Worm (Caenorhabditis elegans): ENCODE measurements around the gene C17F4.7.

C17F4.7 gene

ce11 chrII:3248043-3248718 lies 2.4 kb upstream of the C17F4.7 start, which contains the start of the genes fbxc-50 and C17F4.2 (continued):
- peak; percentile 31 for TF ChIP-seq snpc-1.1 (tag; optimal IDR thresholded peaks at IDR 0.05; ENCODE audit: insufficient read depth)
- TF ChIP-seq ztf-25 (GFP tag; IDR thresholded peaks at IDR 0.05): no peak
- no peak for TF ChIP-seq ZK185.1 (tag; optimal IDR thresholded peaks at IDR 0.05; ENCODE audit: poor library complexity, severe bottlenecking)
- TF ChIP-seq hlh-26 (GFP tag; conservative IDR thresholded peaks at IDR 0.05): no peak
- TF ChIP-seq snpc-3.4 (tag; optimal IDR thresholded peaks at IDR 0.05): peak; percentile 13
- no peak for TF ChIP-seq C17E4.6 (GFP tag; IDR thresholded peaks at IDR 0.05)
- no peak for TF ChIP-seq lsy-27 (tag; optimal IDR thresholded peaks at IDR 0.05; ENCODE audit: borderline replicate concordance, insufficient read depth)
- no peak for TF ChIP-seq snpc-4 (GFP tag; optimal IDR thresholded peaks at IDR 0.05)
- no peak for TF ChIP-seq snpc-4 (tag; optimal IDR thresholded peaks at IDR 0.05)
- 0 out of 2 replicates have a peak, but pooled peaks have one; percentile 10 for TF ChIP-seq rcor-1 (GFP tag; IDR thresholded peaks at IDR 0.05)
- TF ChIP-seq lin-35 (GFP tag; optimal IDR thresholded peaks at IDR 0.05): no peak
- no peak for TF ChIP-seq ztf-28 (GFP tag; IDR thresholded peaks at IDR 0.05)
- TF ChIP-seq die-1 (tag; optimal IDR thresholded peaks at IDR 0.05): no peak
- no peak for TF ChIP-seq Y56A3A.18 (GFP tag; IDR thresholded peaks at IDR 0.05)
- no peak for TF ChIP-seq ceh-58 (GFP tag; IDR thresholded peaks at IDR 0.05)
- no peak for TF ChIP-seq ztf-18 (tag; optimal IDR thresholded peaks at IDR 0.05)
- TF ChIP-seq rpc-1 (optimal IDR thresholded peaks at IDR 0.05): no peak
- TF ChIP-seq rpc-1 (tag; optimal IDR thresholded peaks at IDR 0.05): no peak

ce11 chrII:3247556-3247955 lies 1.7 kb upstream of the C17F4.7 start:
- TF ChIP-seq nhr-179 (tag; optimal IDR thresholded peaks at IDR 0.05) (no peak), F52B5.7 (tag; optimal IDR thresholded peaks at IDR 0.05) (no peak), zfh-2 (GFP tag; conservative IDR thresholded peaks at IDR 0.05) (peak; percentile 51; the same call in 1 of the 2 replicates)

ce11 chrII:3244758-3245157 lies 1.1 kb downstream of the C17F4.7 start:
- TF ChIP-seq hsf-1 (GFP tag; IDR thresholded peaks at IDR 0.05): no peak
- TF ChIP-seq tbx-9 (tag; optimal IDR thresholded peaks at IDR 0.05; ENCODE audit: borderline replicate concordance): no peak
- no peak for TF ChIP-seq attf-5 (GFP tag; optimal IDR thresholded peaks at IDR 0.05)
- TF ChIP-seq snpc-4 (GFP tag; optimal IDR thresholded peaks at IDR 0.05): no peak
- TF ChIP-seq snpc-4 (tag; optimal IDR thresholded peaks at IDR 0.05): no peak
- TF ChIP-seq aptf-3 (GFP tag; IDR thresholded peaks at IDR 0.05): no peak
- TF ChIP-seq nhr-80 (tag; optimal IDR thresholded peaks at IDR 0.05): peak; percentile 74
- no peak for TF ChIP-seq bed-2 (GFP tag; IDR thresholded peaks at IDR 0.05)
- peak; percentile 47; the same call in 1 of the 2 replicates for TF ChIP-seq Y53G8AR.9 (GFP tag; conservative IDR thresholded peaks at IDR 0.05)
- peak; percentile 43 for TF ChIP-seq nhr-90 (tag; optimal IDR thresholded peaks at IDR 0.05)

ce11 chrII:3244070-3244469 lies 1.7 kb downstream of the C17F4.7 start, which contains the start of gene C17F4.12:
TSS of gene C17F4.12 (minus strand) at chrII:3244170.
- no peak for TF ChIP-seq dpff-1 (tag; optimal IDR thresholded peaks at IDR 0.05)
- no peak for TF ChIP-seq hmg-1.2 (GFP tag; IDR thresholded peaks at IDR 0.05)

DNA sequence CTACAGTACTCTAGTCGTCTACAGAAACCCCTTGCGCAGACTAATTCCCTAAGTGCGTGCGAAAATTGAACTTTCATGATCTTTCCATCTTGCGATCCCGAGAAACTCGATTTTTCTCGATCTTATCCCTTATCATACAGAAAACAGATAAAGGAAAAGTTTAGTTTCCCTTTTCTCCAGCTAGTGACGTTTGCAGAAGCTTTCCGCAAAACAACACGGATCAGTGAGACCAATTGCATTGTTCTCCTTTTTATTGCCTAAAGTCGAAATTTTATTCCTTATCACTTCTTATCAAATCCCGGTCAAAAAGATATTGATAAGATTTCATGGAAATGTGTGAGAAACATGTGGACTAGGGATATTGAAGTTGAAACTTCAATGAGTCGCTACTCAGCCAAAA lies 4.0 kb downstream of the C17F4.7 start:
- TF ChIP-seq ZK185.1 (tag; optimal IDR thresholded peaks at IDR 0.05; ENCODE audit: poor library complexity, severe bottlenecking): no peak
- no peak for TF ChIP-seq madf-6 (GFP tag; IDR thresholded peaks at IDR 0.05)
- TF ChIP-seq nhr-80 (tag; optimal IDR thresholded peaks at IDR 0.05): no peak
- no peak for TF ChIP-seq snpc-4 (GFP tag; optimal IDR thresholded peaks at IDR 0.05)
- TF ChIP-seq snpc-4 (tag; optimal IDR thresholded peaks at IDR 0.05): no peak
- no peak for TF ChIP-seq ztf-6 (GFP tag; IDR thresholded peaks at IDR 0.05)
- TF ChIP-seq let-526 (GFP tag; IDR thresholded peaks at IDR 0.05): no peak
- no peak for TF ChIP-seq tbx-9 (tag; optimal IDR thresholded peaks at IDR 0.05; ENCODE audit: borderline replicate concordance)
- TF ChIP-seq C06A6.2 (GFP tag; conservative IDR thresholded peaks at IDR 0.05): no peak
- TF ChIP-seq Y67H2A.10 (GFP tag; conservative IDR thresholded peaks at IDR 0.05): no peak
- no peak for TF ChIP-seq F23B12.7 (tag; optimal IDR thresholded peaks at IDR 0.05; ENCODE audit: insufficient read depth)
- no peak for TF ChIP-seq zim-3 (tag; optimal IDR thresholded peaks at IDR 0.05)
- no peak for TF ChIP-seq pbrm-1 (GFP tag; IDR thresholded peaks at IDR 0.05)
- TF ChIP-seq ceh-58 (GFP tag; IDR thresholded peaks at IDR 0.05): no peak
- no peak for TF ChIP-seq B0261.1 (tag; optimal IDR thresholded peaks at IDR 0.05)
- TF ChIP-seq attf-6 (GFP tag; IDR thresholded peaks at IDR 0.05): no peak
